Worm (Caenorhabditis elegans) whole organism, late embryonic: Measurements from ENCODE around the gene srz-19.
"Not testable (repeated sequence)": the region's sequence is repeated elsewhere in the genome, so short reads cannot be mapped to it uniquely, and the experiment has no call there.

Experiments
- ceh-9 ChIP-seq: sonication (generic microtip); optimal IDR thresholded peaks from 2 replicates; lab custom pipeline; 2016; ENCODE audit warnings: mild to moderate bottlenecking, missing genetic modification characterization, inconsistent platforms, missing compliant biosample characterization
- dve-1 ChIP-seq: sonication (generic microtip); optimal IDR thresholded peaks from 2 replicates; lab custom pipeline; 2017; ENCODE audit warnings: antibody characterized with exemption, mild to moderate bottlenecking, missing genetic modification characterization, missing compliant biosample characterization
- elt-2 ChIP-seq: sonication (generic microtip); optimal IDR thresholded peaks from 2 replicates; lab custom pipeline; 2016; ENCODE audit warnings: missing genetic modification reagents, missing genetic modification characterization, missing compliant biosample characterization
- fkh-10 ChIP-seq: fragments of 150-350 bp; optimal IDR thresholded peaks from 2 replicates; lab custom pipeline; 2014; ENCODE audit warnings: missing biosample characterization, missing genetic modification reagents, missing genetic modification characterization
- hlh-6 ChIP-seq: sonication (generic microtip); optimal IDR thresholded peaks from 2 replicates; lab custom pipeline; 2016; ENCODE audit warnings: missing genotype, missing genetic modification characterization, missing compliant biosample characterization
- nhr-11 ChIP-seq: fragments of 150-350 bp; optimal IDR thresholded peaks from 2 replicates; lab custom pipeline; 2014; ENCODE audit warnings: missing biosample characterization, missing genetic modification characterization
- sdc-2 ChIP-seq: sonication (generic microtip); optimal IDR thresholded peaks from 2 replicates; lab custom pipeline; 2016; ENCODE audit warnings: missing genotype, missing genetic modification characterization, missing compliant biosample characterization

- TF ChIP-seq ceh-9 (tag; lab: Kevin White, UChicago); fkh-10 (GFP tag; lab: Kevin White, UChicago); nhr-11; elt-2; hlh-6 (tag; lab: Kevin White, UChicago); dve-1 (tag; lab: Kevin White, UChicago); sdc-2: not testable (repeated sequence)
These were observed 12.8 kb downstream of the srz-19 start, which contains the start of gene clec-70 for ce11 chrIV:3932408-3932807.
